Worm (Caenorhabditis elegans): ENCODE results near the gene srh-252.
"Not testable (repeated sequence)": the region's sequence is repeated elsewhere in the genome, so short reads cannot be mapped to it uniquely, and the experiment has no call there.

Gene srh-252

ce11 chrV:17223305-17223704, at the start of gene srh-252:
Gene srh-252, minus strand, starts transcription at chrV:17223405.
- TF ChIP-seq pbrm-1 (GFP tag; IDR thresholded peaks at IDR 0.05) (no peak), lsl-1 (GFP tag; optimal IDR thresholded peaks at IDR 0.05) (no peak), tbp1 (GFP tag; optimal IDR thresholded peaks at IDR 0.05) (no peak), mcd-1 (GFP tag; IDR thresholded peaks at IDR 0.05) (no peak), F33H1.4 (GFP tag; IDR thresholded peaks at IDR 0.05) (no peak), ama-1 (optimal IDR thresholded peaks at IDR 0.05) (no peak), ama-1 (GFP tag; optimal IDR thresholded peaks at IDR 0.05) (no peak)

ce11 chrV:17272112-17272511, 48.9 kb upstream of the srh-252 start:
- TF ChIP-seq unc-62 (GFP tag; optimal IDR thresholded peaks at IDR 0.05) = no peak
- no peak for TF ChIP-seq mcd-1 (GFP tag; IDR thresholded peaks at IDR 0.05)
- TF ChIP-seq hrde-1 (tag; optimal IDR thresholded peaks at IDR 0.05; ENCODE audit: borderline replicate concordance) = no peak
- TF ChIP-seq ceh-27 (GFP tag; optimal IDR thresholded peaks at IDR 0.05) = no peak
- TF ChIP-seq Y56A3A.18 (GFP tag; IDR thresholded peaks at IDR 0.05) = no peak
- no peak for TF ChIP-seq nfya-1 (tag; optimal IDR thresholded peaks at IDR 0.05; ENCODE audit: borderline replicate concordance, insufficient read depth)
- no peak for TF ChIP-seq unc-130 (GFP tag; optimal IDR thresholded peaks at IDR 0.05)
- TF ChIP-seq gei-17 (GFP tag; optimal IDR thresholded peaks at IDR 0.05) = no peak
- TF ChIP-seq attf-6 (GFP tag; IDR thresholded peaks at IDR 0.05) = no peak
- TF ChIP-seq nhr-179 (tag; optimal IDR thresholded peaks at IDR 0.05) = no peak
- TF ChIP-seq Y53G8AR.9 (GFP tag; conservative IDR thresholded peaks at IDR 0.05) = no peak
- TF ChIP-seq ztf-28 (GFP tag; IDR thresholded peaks at IDR 0.05) = no peak
- no peak for TF ChIP-seq T26A5.8 (tag; optimal IDR thresholded peaks at IDR 0.05)
- no peak for TF ChIP-seq nhr-80 (tag; optimal IDR thresholded peaks at IDR 0.05)

ce11 chrV:17264855-17265254, 41.6 kb upstream of the srh-252 start, which contains the start of gene K10G4.3:
Gene K10G4.3, minus strand, starts transcription at chrV:17264955.
- not testable (repeated sequence) for TF ChIP-seq T26A5.8 (tag; optimal IDR thresholded peaks at IDR 0.05); mes-4 (tag; optimal IDR thresholded peaks at IDR 0.05); ztf-22 (GFP tag; optimal IDR thresholded peaks at IDR 0.05)

ce11 chrV:17261385-17261784, 38.2 kb upstream of the srh-252 start:
- TF ChIP-seq attf-3 (GFP tag; conservative IDR thresholded peaks at IDR 0.05) (no peak), attf-6 (GFP tag; IDR thresholded peaks at IDR 0.05) (0 out of 2 replicates have a peak, but pooled peaks have one; percentile 16), ekl-4 (GFP tag; IDR thresholded peaks at IDR 0.05) (no peak), dox-1 (GFP tag; IDR thresholded peaks at IDR 0.05) (0 out of 2 replicates have a peak, but pooled peaks have one; percentile 38), snpc-4 (GFP tag; optimal IDR thresholded peaks at IDR 0.05) (no peak), snpc-4 (tag; optimal IDR thresholded peaks at IDR 0.05) (peak in 2 of 4 experiments; percentile 71)

ce11 chrV:17258868-17259267, 35.7 kb upstream of the srh-252 start, which contains the start of gene fbxa-85:
Gene fbxa-85, plus strand, starts transcription at chrV:17259168.
- TF ChIP-seq attf-6 (GFP tag; IDR thresholded peaks at IDR 0.05) = no peak
- TF ChIP-seq D2030.7 (GFP tag; IDR thresholded peaks at IDR 0.05) = no peak
- no peak for TF ChIP-seq Y95B8A.8 (GFP tag; IDR thresholded peaks at IDR 0.05)
- no peak for TF ChIP-seq madf-8 (GFP tag; conservative IDR thresholded peaks at IDR 0.05)
- TF ChIP-seq rec-8 (tag; optimal IDR thresholded peaks at IDR 0.05) = no peak
- TF ChIP-seq B0019.2 (GFP tag; conservative IDR thresholded peaks at IDR 0.05) = no peak
- no peak for TF ChIP-seq xnd-1 (tag; optimal IDR thresholded peaks at IDR 0.05)
- TF ChIP-seq hlh-26 (GFP tag; conservative IDR thresholded peaks at IDR 0.05) = no peak
- no peak for TF ChIP-seq egrh-3 (GFP tag; IDR thresholded peaks at IDR 0.05)
- TF ChIP-seq snpc-3.4 (tag; optimal IDR thresholded peaks at IDR 0.05) = no peak
- no peak for TF ChIP-seq tbp1 (GFP tag; optimal IDR thresholded peaks at IDR 0.05)
